Worm (Caenorhabditis elegans) whole organism, late embryonic: ENCODE results near the gene acr-23.

Source experiments
- C08G9.2 ChIP-seq: sonication (generic microtip); optimal IDR thresholded peaks from 2 replicates; lab custom pipeline; 2016; ENCODE audit warnings: mild to moderate bottlenecking, missing genetic modification characterization, moderate library complexity, missing compliant biosample characterization
- F13H6.1 ChIP-seq: sonication (generic microtip); optimal IDR thresholded peaks from 2 replicates; lab custom pipeline; 2016; ENCODE audit warnings: missing genetic modification characterization, missing compliant biosample characterization
- K02D7.2 ChIP-seq: sonication (generic microtip); optimal IDR thresholded peaks from 2 replicates; lab custom pipeline; 2017; ENCODE audit warnings: mild to moderate bottlenecking, missing genetic modification characterization, missing compliant biosample characterization
- T23F11.4 ChIP-seq: fragments of 200-800 bp; sonication (Bioruptor generic); optimal IDR thresholded peaks from 2 replicates; lab custom pipeline; 2018; ENCODE audit warnings: mild to moderate bottlenecking, missing genetic modification characterization, missing compliant biosample characterization
- Y22D7AL.16 ChIP-seq: sonication (generic microtip); optimal IDR thresholded peaks from 2 replicates; lab custom pipeline; 2016; ENCODE audit warnings: missing genetic modification characterization, missing compliant biosample characterization
- ama-1 ChIP-seq: fragments of 150-350 bp; optimal IDR thresholded peaks from 2 replicates; lab custom pipeline; 2014
- ceh-14 ChIP-seq: sonication (generic microtip); optimal IDR thresholded peaks from 2 replicates; lab custom pipeline; 2016; ENCODE audit warnings: missing genotype, missing genetic modification characterization, missing compliant biosample characterization
- ceh-18 ChIP-seq: sonication (generic microtip); optimal IDR thresholded peaks from 2 replicates; lab custom pipeline; 2016; ENCODE audit warnings: missing genetic modification characterization, missing compliant biosample characterization
- ceh-22 ChIP-seq: sonication (generic microtip); optimal IDR thresholded peaks from 2 replicates; lab custom pipeline; 2017; ENCODE audit warnings: missing biosample characterization, missing genetic modification characterization
- ceh-30 ChIP-seq: fragments of 150-350 bp; optimal IDR thresholded peaks from 2 replicates; lab custom pipeline; 2014; ENCODE audit warnings: missing biosample characterization, missing genetic modification characterization
- ceh-31 ChIP-seq: sonication (generic microtip); optimal IDR thresholded peaks from 2 replicates; lab custom pipeline; 2016; ENCODE audit warnings: missing genetic modification characterization, missing compliant biosample characterization
- ceh-34 ChIP-seq: sonication (generic microtip); optimal IDR thresholded peaks from 2 replicates; lab custom pipeline; 2016; ENCODE audit warnings: mild to moderate bottlenecking, missing genetic modification characterization, missing compliant biosample characterization
- ceh-48 ChIP-seq: sonication (generic microtip); optimal IDR thresholded peaks from 2 replicates; lab custom pipeline; 2016; ENCODE audit warnings: missing genetic modification characterization, inconsistent platforms, missing compliant biosample characterization
- ceh-6 ChIP-seq: fragments of 200-800 bp; sonication (Bioruptor generic); optimal IDR thresholded peaks from 2 replicates; lab custom pipeline; 2018; ENCODE audit warnings: mild to moderate bottlenecking, missing genetic modification characterization, missing compliant biosample characterization
- ceh-9 ChIP-seq: sonication (generic microtip); optimal IDR thresholded peaks from 2 replicates; lab custom pipeline; 2016; ENCODE audit warnings: mild to moderate bottlenecking, missing genetic modification characterization, inconsistent platforms, missing compliant biosample characterization
- che-1 ChIP-seq: sonication (generic microtip); optimal IDR thresholded peaks from 2 replicates; lab custom pipeline; 2016; ENCODE audit warnings: mild to moderate bottlenecking, missing genetic modification characterization, missing compliant biosample characterization
- dmd-4 ChIP-seq: sonication (generic microtip); optimal IDR thresholded peaks from 2 replicates; lab custom pipeline; 2016; ENCODE audit warnings: borderline replicate concordance, missing genetic modification characterization, missing compliant biosample characterization
- dve-1 ChIP-seq: sonication (generic microtip); optimal IDR thresholded peaks from 2 replicates; lab custom pipeline; 2017; ENCODE audit warnings: antibody characterized with exemption, mild to moderate bottlenecking, missing genetic modification characterization, missing compliant biosample characterization
- elt-2 ChIP-seq: sonication (generic microtip); optimal IDR thresholded peaks from 2 replicates; lab custom pipeline; 2016; ENCODE audit warnings: missing genetic modification reagents, missing genetic modification characterization, missing compliant biosample characterization
- elt-4 ChIP-seq: sonication (generic microtip); optimal IDR thresholded peaks from 2 replicates; lab custom pipeline; 2016; ENCODE audit warnings: missing genetic modification characterization, missing compliant biosample characterization
- eyg-1 ChIP-seq: sonication (generic microtip); optimal IDR thresholded peaks from 2 replicates; lab custom pipeline; 2016; ENCODE audit warnings: missing genotype, missing genetic modification characterization, missing compliant biosample characterization
- fax-1 ChIP-seq: sonication (generic microtip); optimal IDR thresholded peaks from 2 replicates; lab custom pipeline; 2016; ENCODE audit warnings: missing genotype, missing genetic modification characterization, missing compliant biosample characterization
- hlh-13 ChIP-seq: fragments of 200-800 bp; sonication (Bioruptor generic); optimal IDR thresholded peaks from 2 replicates; lab custom pipeline; 2018; ENCODE audit warnings: mild to moderate bottlenecking, missing genetic modification characterization, missing compliant biosample characterization
- hlh-30 ChIP-seq: sonication (generic microtip); optimal IDR thresholded peaks from 2 replicates; lab custom pipeline; 2017; ENCODE audit warnings: antibody characterized with exemption, missing genetic modification characterization, missing compliant biosample characterization; ENCODE audit not compliant: insufficient read depth
- hlh-6 ChIP-seq: sonication (generic microtip); optimal IDR thresholded peaks from 2 replicates; lab custom pipeline; 2016; ENCODE audit warnings: missing genotype, missing genetic modification characterization, missing compliant biosample characterization
- hlh-8 ChIP-seq: sonication (generic microtip); optimal IDR thresholded peaks from 2 replicates; lab custom pipeline; 2016; ENCODE audit warnings: missing genotype, missing genetic modification characterization, missing compliant biosample characterization
- lin-11 ChIP-seq: fragments of 200-800 bp; sonication (Bioruptor generic); optimal IDR thresholded peaks from 2 replicates; lab custom pipeline; 2018; ENCODE audit warnings: mild to moderate bottlenecking, missing genetic modification characterization, missing compliant biosample characterization
- madf-2 ChIP-seq: sonication (generic microtip); optimal IDR thresholded peaks from 2 replicates; lab custom pipeline; 2017; ENCODE audit warnings: missing genetic modification characterization, missing compliant biosample characterization
- nfya-1 ChIP-seq: sonication (generic microtip); optimal IDR thresholded peaks from 2 replicates; lab custom pipeline; 2017; ENCODE audit warnings: missing genetic modification characterization, mild to moderate bottlenecking, missing compliant biosample characterization, antibody characterized with exemption, moderate library complexity
- nhr-11 ChIP-seq: fragments of 150-350 bp; optimal IDR thresholded peaks from 2 replicates; lab custom pipeline; 2014; ENCODE audit warnings: missing biosample characterization, missing genetic modification characterization
- nhr-232 ChIP-seq: sonication (generic microtip); optimal IDR thresholded peaks from 2 replicates; lab custom pipeline; 2016; ENCODE audit warnings: missing genetic modification characterization, missing compliant biosample characterization
- pag-3 ChIP-seq: sonication (generic microtip); optimal IDR thresholded peaks from 2 replicates; lab custom pipeline; 2016; ENCODE audit warnings: missing compliant biosample characterization, missing genetic modification characterization, borderline replicate concordance
- pat-9 ChIP-seq: fragments of 200-800 bp; sonication (Bioruptor generic); optimal IDR thresholded peaks from 2 replicates; lab custom pipeline; 2018; ENCODE audit warnings: mild to moderate bottlenecking, missing genetic modification characterization, moderate library complexity, missing compliant biosample characterization
- pros-1 ChIP-seq: fragments of 150-350 bp; optimal IDR thresholded peaks from 2 replicates; lab custom pipeline; 2014; ENCODE audit warnings: missing biosample characterization, missing genetic modification reagents, missing genetic modification characterization
- rnt-1 ChIP-seq: sonication (generic microtip); optimal IDR thresholded peaks from 2 replicates; lab custom pipeline; 2016; ENCODE audit warnings: missing genetic modification characterization, missing compliant biosample characterization
- sdc-2 ChIP-seq: sonication (generic microtip); optimal IDR thresholded peaks from 2 replicates; lab custom pipeline; 2016; ENCODE audit warnings: missing genotype, missing genetic modification characterization, missing compliant biosample characterization
- sox-2 ChIP-seq: fragments of 200-800 bp; sonication (Bioruptor generic); IDR thresholded peaks from 2 replicates; pipeline ENCODE4 v1.3.6; 2022; ENCODE audit warnings: missing genetic modification reagents, missing genetic modification characterization, missing compliant biosample characterization
- unc-3 ChIP-seq, 2 experiments: fragments of 200-800 bp in 1 of 2; sonication (Bioruptor generic) in 1 of 2; sonication (generic microtip) in 1 of 2; conservative IDR thresholded peaks in 1 of 2; optimal IDR thresholded peaks in 1 of 2; 2 replicates each; pipeline versions ENCODE4 v1.3.6 to Lab custom; 2016 to 2022; ENCODE audit warnings: missing compliant biosample characterization in 2 of 2, missing genetic modification characterization in 2 of 2, missing genetic modification reagents in 1 of 2
- unc-42 ChIP-seq: sonication (generic microtip); optimal IDR thresholded peaks from 2 replicates; lab custom pipeline; 2016; ENCODE audit warnings: missing genotype, missing genetic modification characterization, missing compliant biosample characterization
- unc-55 ChIP-seq: sonication (generic microtip); optimal IDR thresholded peaks from 2 replicates; lab custom pipeline; 2017; ENCODE audit warnings: missing biosample characterization, missing genetic modification reagents, missing genetic modification characterization
- unc-86 ChIP-seq: sonication (generic microtip); optimal IDR thresholded peaks from 2 replicates; lab custom pipeline; 2016; ENCODE audit warnings: missing genetic modification characterization, missing compliant biosample characterization
- ztf-16 ChIP-seq: sonication (generic microtip); optimal IDR thresholded peaks from 2 replicates; lab custom pipeline; 2017; ENCODE audit warnings: missing genetic modification characterization, missing compliant biosample characterization

Gene acr-23

ce11 chrV:3688733-3689132 lies 29.4 kb upstream of the acr-23 start:
- TF ChIP-seq pag-3 (tag; lab: Kevin White, UChicago) (no peak), pat-9 (tag; lab: Kevin White, UChicago) (no peak), hlh-30 (tag; lab: Kevin White, UChicago) (peak; percentile 23), dve-1 (tag; lab: Kevin White, UChicago) (no peak), elt-2 (no peak), ceh-18 (tag; lab: Kevin White, UChicago) (no peak), sox-2 (peak; percentile 54), fax-1 (tag; lab: Kevin White, UChicago) (no peak), madf-2 (tag; lab: Kevin White, UChicago) (no peak), T23F11.4 (GFP tag; lab: Kevin White, UChicago) (no peak), ceh-31 (tag; lab: Kevin White, UChicago) (peak; percentile 25), eyg-1 (tag; lab: Kevin White, UChicago) (no peak), rnt-1 (no peak), unc-55 (peak; percentile 5), ceh-34 (tag; lab: Kevin White, UChicago) (peak; percentile 32), ceh-22 (tag; lab: Kevin White, UChicago) (no peak), nfya-1 (peak; percentile 45), che-1 (tag; lab: Kevin White, UChicago) (no peak), nhr-232 (no peak), hlh-8 (tag; lab: Kevin White, UChicago) (peak; percentile 42), sdc-2 (tag; lab: Kevin White, UChicago) (no peak), ceh-30 (tag; lab: Kevin White, UChicago) (no peak), lin-11 (tag; lab: Kevin White, UChicago) (no peak), ceh-9 (no peak), Y22D7AL.16 (tag; lab: Kevin White, UChicago) (no peak), pros-1 (tag; lab: Kevin White, UChicago) (no peak), elt-4 (tag; lab: Kevin White, UChicago) (no peak), ztf-16 (tag; lab: Kevin White, UChicago) (no peak), hlh-6 (tag; lab: Kevin White, UChicago) (no peak), K02D7.2 (tag; lab: Kevin White, UChicago) (no peak), ceh-6 (no peak), unc-86 (tag; lab: Kevin White, UChicago) (no peak), dmd-4 (no peak)

ce11 chrV:3686899-3687298 lies 27.5 kb upstream of the acr-23 start, which contains the start of gene unc-132:
unc-132 (plus strand) TSS chrV:3687106.
- TF ChIP-seq ama-1, result no peak
- no peak for TF ChIP-seq nhr-11
- TF ChIP-seq nhr-232, result no peak
- TF ChIP-seq unc-42 (tag; lab: Kevin White, UChicago), result no peak
- no peak for TF ChIP-seq ceh-14 (tag; lab: Kevin White, UChicago)
- TF ChIP-seq ceh-34 (tag; lab: Kevin White, UChicago), result no peak
- TF ChIP-seq F13H6.1, result no peak
- TF ChIP-seq C08G9.2 (tag; lab: Kevin White, UChicago), result no peak
- TF ChIP-seq fax-1 (tag; lab: Kevin White, UChicago), result no peak
- no peak for TF ChIP-seq hlh-8 (tag; lab: Kevin White, UChicago)
- no peak for TF ChIP-seq ceh-48 (tag; lab: Kevin White, UChicago)
- no peak for TF ChIP-seq hlh-13
- no peak for TF ChIP-seq unc-3 (GFP tag; conservative IDR thresholded peaks at IDR 0.05; lab: Robert Waterston, UW)
- TF ChIP-seq unc-3 (tag; optimal IDR thresholded peaks at IDR 0.05; lab: Kevin White, UChicago), result no peak
- no peak for TF ChIP-seq ceh-18 (tag; lab: Kevin White, UChicago)
